Fruit fly (Drosophila melanogaster) whole organism, embryonic: ENCODE results near the gene CG6231.

Experiments used
- CG10462 ChIP-seq: fragments of 200-800 bp; sonication (Bioruptor generic); optimal IDR thresholded peaks from 2 replicates; lab custom pipeline; 2016; ENCODE audit warnings: missing biosample characterization, missing genetic modification characterization
- CG12299 ChIP-seq: fragments of 200-800 bp; sonication (Bioruptor generic); optimal IDR thresholded peaks from 2 replicates; lab custom pipeline; 2018; ENCODE audit warnings: missing biosample characterization, mild to moderate bottlenecking, missing genetic modification characterization
- CG12942 ChIP-seq: fragments of 200-800 bp; sonication (Bioruptor generic); optimal IDR thresholded peaks from 3 replicates; lab custom pipeline; 2016; ENCODE audit warnings: missing biosample characterization, missing genetic modification characterization
- CG14050 ChIP-seq: fragments of 200-800 bp; sonication (Bioruptor generic); IDR thresholded peaks from 3 replicates; pipeline ENCODE4 v1.3.6; 2022; ENCODE audit warnings: missing biosample characterization, missing genetic modification characterization
- CG34376 ChIP-seq: fragments of 200-800 bp; sonication (Bioruptor generic); optimal IDR thresholded peaks from 2 replicates; lab custom pipeline; 2018; ENCODE audit warnings: missing biosample characterization, mild to moderate bottlenecking, missing genetic modification characterization
- CG3838 ChIP-seq: fragments of 200-800 bp; sonication (Bioruptor generic); optimal IDR thresholded peaks from 3 replicates; lab custom pipeline; 2016; ENCODE audit warnings: missing biosample characterization, missing genetic modification characterization
- CG4328 ChIP-seq: fragments of 200-800 bp; sonication (Bioruptor generic); optimal IDR thresholded peaks from 3 replicates; lab custom pipeline; 2017; ENCODE audit warnings: missing biosample characterization, missing genetic modification reagents, missing genetic modification characterization
- CG43689 ChIP-seq: fragments of 200-800 bp; sonication (Bioruptor generic); IDR thresholded peaks from 2 replicates; pipeline ENCODE4 v1.3.6; 2022; ENCODE audit warnings: missing biosample characterization, missing genetic modification characterization
- CG4404 ChIP-seq: fragments of 200-800 bp; sonication (Bioruptor generic); IDR thresholded peaks from 2 replicates; pipeline ENCODE4 v1.3.6; 2022; ENCODE audit warnings: missing biosample characterization, missing genetic modification characterization
- CG5245 ChIP-seq: fragments of 200-800 bp; sonication (Bioruptor generic); optimal IDR thresholded peaks from 3 replicates; lab custom pipeline; 2016; ENCODE audit warnings: missing biosample characterization, missing genetic modification characterization
- CG6272 ChIP-seq: fragments of 200-800 bp; sonication (Bioruptor generic); IDR thresholded peaks from 2 replicates; pipeline ENCODE4 v1.3.6; 2022; ENCODE audit warnings: missing biosample characterization, missing genetic modification characterization
- CG7745 ChIP-seq: fragments of 200-800 bp; sonication (Bioruptor generic); optimal IDR thresholded peaks from 2 replicates; lab custom pipeline; 2018; ENCODE audit warnings: missing biosample characterization, mild to moderate bottlenecking, missing genetic modification characterization, moderate library complexity
- CG7963 ChIP-seq: fragments of 200-800 bp; sonication (Bioruptor generic); IDR thresholded peaks from 3 replicates; pipeline ENCODE4 v1.3.6; 2022; ENCODE audit warnings: missing biosample characterization, missing genetic modification characterization; ENCODE audit not compliant: partially characterized antibody
- CG7987 ChIP-seq: fragments of 200-800 bp; sonication (Bioruptor generic); optimal IDR thresholded peaks from 2 replicates; lab custom pipeline; 2018; ENCODE audit warnings: missing biosample characterization, mild to moderate bottlenecking, missing genetic modification characterization, moderate library complexity
- CG8924 ChIP-seq: fragments of 200-800 bp; optimal IDR thresholded peaks from 3 replicates; lab custom pipeline; 2019; ENCODE audit warnings: missing biosample characterization, mild to moderate bottlenecking, missing genetic modification characterization, moderate library complexity
- CG9215 ChIP-seq: fragments of 200-800 bp; sonication (Bioruptor generic); IDR thresholded peaks from 2 replicates; pipeline ENCODE4 v1.3.6; 2022; ENCODE audit warnings: missing biosample characterization, missing genetic modification characterization
- Drgx ChIP-seq: fragments of 200-800 bp; sonication (Bioruptor generic); IDR thresholded peaks from 2 replicates; pipeline ENCODE4 v1.3.6; 2022; ENCODE audit warnings: missing biosample characterization, missing genetic modification characterization
- E2f1 ChIP-seq: fragments of 200-800 bp; sonication (Bioruptor generic); IDR thresholded peaks from 2 replicates; pipeline ENCODE4 v1.3.6; 2022; ENCODE audit warnings: missing biosample characterization, missing genetic modification characterization
- Ets65A ChIP-seq: fragments of 200-800 bp; sonication (Bioruptor generic); peaks from one replicate; lab custom pipeline; 2016; ENCODE audit warnings: missing biosample characterization, missing genetic modification characterization
- Fer2 ChIP-seq: fragments of 200-800 bp; sonication (Bioruptor generic); optimal IDR thresholded peaks from 2 replicates; lab custom pipeline; 2018; ENCODE audit warnings: missing biosample characterization, mild to moderate bottlenecking, missing genetic modification characterization, moderate library complexity
- Hey ChIP-seq: fragments of 200-800 bp; sonication (Bioruptor generic); optimal IDR thresholded peaks from 3 replicates; lab custom pipeline; 2018; ENCODE audit warnings: missing biosample characterization, mild to moderate bottlenecking, missing genetic modification characterization
- Hr51 ChIP-seq, 2 experiments: fragments of 200-800 bp; sonication (Bioruptor generic); optimal IDR thresholded peaks; 2 replicates in 1 of 2; 3 replicates in 1 of 2; lab custom pipeline; 2016 to 2018; ENCODE audit warnings: missing biosample characterization in 2 of 2, missing genetic modification characterization in 2 of 2, mild to moderate bottlenecking in 1 of 2, moderate library complexity in 1 of 2
- MTF-1 ChIP-seq: fragments of 200-800 bp; sonication (Bioruptor generic); optimal IDR thresholded peaks from 2 replicates; lab custom pipeline; 2018; ENCODE audit warnings: missing biosample characterization, mild to moderate bottlenecking, missing genetic modification characterization, borderline replicate concordance
- Meics ChIP-seq: fragments of 200-800 bp; sonication (Bioruptor generic); optimal IDR thresholded peaks from 2 replicates; lab custom pipeline; 2017; ENCODE audit warnings: missing biosample characterization, mild to moderate bottlenecking, missing genetic modification characterization
- Myb ChIP-seq: fragments of 200-800 bp; sonication (Bioruptor generic); optimal IDR thresholded peaks from 2 replicates; lab custom pipeline; 2016; ENCODE audit warnings: missing biosample characterization, missing genetic modification characterization
- NC2α ChIP-seq: fragments of 200-800 bp; sonication (Bioruptor generic); optimal IDR thresholded peaks from 2 replicates; lab custom pipeline; 2016; ENCODE audit warnings: missing biosample characterization, missing genetic modification characterization
- Pdp1 ChIP-seq, 2 experiments: fragments of 200-800 bp; sonication (Bioruptor generic); optimal IDR thresholded peaks; 3 replicates each; lab custom pipeline; 2016; ENCODE audit warnings: missing biosample characterization in 2 of 2, missing genetic modification characterization in 2 of 2, mild to moderate bottlenecking in 1 of 2, moderate library complexity in 1 of 2
- Rfx ChIP-seq: fragments of 200-800 bp; sonication (Bioruptor generic); IDR thresholded peaks from 2 replicates; pipeline ENCODE4 v1.3.6; 2022; ENCODE audit warnings: missing biosample characterization, missing genetic modification characterization
- YL-1 ChIP-seq: fragments of 200-800 bp; sonication (Bioruptor generic); optimal IDR thresholded peaks from 3 replicates; lab custom pipeline; 2017; ENCODE audit warnings: missing biosample characterization, mild to moderate bottlenecking, missing genetic modification characterization
- ap ChIP-seq: fragments of 200-800 bp; sonication (Bioruptor generic); IDR thresholded peaks from 2 replicates; pipeline ENCODE4 v1.3.6; 2022; ENCODE audit warnings: missing biosample characterization, missing genetic modification characterization
- cas ChIP-seq: fragments of 200-800 bp; sonication (Bioruptor generic); IDR thresholded peaks from 2 replicates; pipeline ENCODE4 v1.3.6; 2022; ENCODE audit warnings: missing biosample characterization, missing genetic modification characterization
- ci ChIP-seq: fragments of 200-800 bp; sonication (Bioruptor generic); IDR thresholded peaks from 3 replicates; pipeline ENCODE4 v1.3.6; 2022; ENCODE audit warnings: missing biosample characterization, missing genetic modification characterization
- dmrt11E ChIP-seq: fragments of 200-800 bp; sonication (Bioruptor generic); optimal IDR thresholded peaks from 3 replicates; lab custom pipeline; 2018; ENCODE audit warnings: missing biosample characterization, mild to moderate bottlenecking, missing genetic modification characterization, moderate library complexity
- exex ChIP-seq: fragments of 200-800 bp; sonication (Bioruptor generic); optimal IDR thresholded peaks from 4 replicates; lab custom pipeline; 2018; ENCODE audit warnings: missing biosample characterization, mild to moderate bottlenecking, missing genetic modification characterization, moderate library complexity
- eyg ChIP-seq: fragments of 200-800 bp; sonication (Bioruptor generic); optimal IDR thresholded peaks from 3 replicates; lab custom pipeline; 2016; ENCODE audit warnings: missing biosample characterization, missing genetic modification characterization
- fd102C ChIP-seq: fragments of 200-800 bp; sonication (Bioruptor generic); optimal IDR thresholded peaks from 2 replicates; lab custom pipeline; 2018; ENCODE audit warnings: missing biosample characterization, mild to moderate bottlenecking, missing genetic modification characterization, moderate library complexity
- fu2 ChIP-seq: fragments of 200-800 bp; sonication (Bioruptor generic); optimal IDR thresholded peaks from 2 replicates; lab custom pipeline; 2016; ENCODE audit warnings: missing biosample characterization, missing genetic modification characterization
- gce ChIP-seq: fragments of 200-800 bp; sonication (Bioruptor generic); IDR thresholded peaks from 3 replicates; pipeline ENCODE4 v1.3.6; 2022; ENCODE audit warnings: missing biosample characterization, missing genetic modification characterization
- grau ChIP-seq: fragments of 200-800 bp; optimal IDR thresholded peaks from 3 replicates; lab custom pipeline; 2019; ENCODE audit warnings: missing biosample characterization, mild to moderate bottlenecking, missing genetic modification characterization, moderate library complexity
- hkb ChIP-seq, 2 experiments: fragments of 200-800 bp in 1 of 2; fragments of >200 bp in 1 of 2; sonication (Bioruptor generic) in 1 of 2; IDR thresholded peaks in 1 of 2; optimal IDR thresholded peaks in 1 of 2; 2 replicates each; pipeline versions ENCODE4 v1.3.6 to Lab custom; 2017 to 2022; ENCODE audit warnings: missing biosample characterization in 1 of 2, missing genetic modification characterization in 1 of 2
- jing ChIP-seq: fragments of 200-800 bp; sonication (Bioruptor generic); optimal IDR thresholded peaks from 2 replicates; lab custom pipeline; 2018; ENCODE audit warnings: missing biosample characterization, mild to moderate bottlenecking, missing genetic modification characterization
- ken ChIP-seq: fragments of 200-800 bp; sonication (Bioruptor generic); IDR thresholded peaks from 3 replicates; pipeline ENCODE4 v1.3.6; 2022; ENCODE audit warnings: missing biosample characterization, missing genetic modification characterization
- nerfin-2 ChIP-seq: fragments of 200-800 bp; sonication (Bioruptor generic); IDR thresholded peaks from 2 replicates; pipeline ENCODE4 v1.3.6; 2022; ENCODE audit warnings: missing biosample characterization, missing genetic modification characterization; ENCODE audit not compliant: partially characterized antibody
- oc ChIP-seq: fragments of 200-800 bp; sonication (Bioruptor generic); optimal IDR thresholded peaks from 2 replicates; lab custom pipeline; 2018; ENCODE audit warnings: missing biosample characterization, mild to moderate bottlenecking, missing genetic modification characterization, moderate library complexity
- sd ChIP-seq: fragments of 200-800 bp; sonication (Bioruptor generic); optimal IDR thresholded peaks from 3 replicates; lab custom pipeline; 2018; ENCODE audit warnings: missing biosample characterization, mild to moderate bottlenecking, missing genetic modification characterization, moderate library complexity
- sens-2 ChIP-seq: fragments of 200-800 bp; sonication (Bioruptor generic); IDR thresholded peaks from 2 replicates; pipeline ENCODE4 v1.3.6; 2022; ENCODE audit warnings: missing biosample characterization, missing genetic modification characterization
- sim ChIP-seq: fragments of 200-800 bp; sonication (Bioruptor generic); IDR thresholded peaks from 2 replicates; pipeline ENCODE4 v1.3.6; 2022; ENCODE audit warnings: missing biosample characterization, missing genetic modification characterization
- slbo ChIP-seq: fragments of 200-800 bp; sonication (Bioruptor generic); IDR thresholded peaks from 2 replicates; pipeline ENCODE4 v1.3.6; 2022; ENCODE audit warnings: missing biosample characterization, missing genetic modification characterization
- slp2 ChIP-seq: fragments of 200-800 bp; sonication (Bioruptor generic); optimal IDR thresholded peaks from 2 replicates; lab custom pipeline; 2016; ENCODE audit warnings: missing biosample characterization, missing genetic modification characterization
- sug ChIP-seq: fragments of 200-800 bp; optimal IDR thresholded peaks from 2 replicates; lab custom pipeline; 2019; ENCODE audit warnings: missing biosample characterization, mild to moderate bottlenecking, missing genetic modification characterization, moderate library complexity
- vnd ChIP-seq: fragments of 200-800 bp; sonication (Bioruptor generic); IDR thresholded peaks from 3 replicates; pipeline ENCODE4 v1.3.6; 2022; ENCODE audit warnings: missing biosample characterization, missing genetic modification characterization; ENCODE audit not compliant: partially characterized antibody

The CG6231 gene

DNA sequence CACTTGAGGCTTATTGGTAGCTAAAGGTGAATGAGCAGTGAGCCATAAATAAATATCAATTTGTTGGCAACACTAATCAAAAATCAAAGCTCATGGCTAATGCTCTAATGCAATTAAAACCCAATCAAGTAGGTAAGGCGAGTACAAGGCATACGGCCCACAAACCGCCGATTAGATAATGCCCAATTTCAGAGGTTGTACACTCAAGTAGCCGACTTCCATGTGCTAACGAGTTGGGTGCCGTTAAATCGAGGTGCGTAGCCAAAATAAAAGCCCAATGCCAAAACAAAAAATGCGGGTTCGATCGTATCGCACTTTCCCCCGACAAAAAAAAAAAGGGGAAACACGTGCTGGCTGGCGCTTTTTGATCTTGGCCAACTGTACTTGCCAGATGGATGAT, 10.5 kb downstream of the CG6231 start (continued):
- TF ChIP-seq MTF-1 (GFP tag; lab: Kevin White, UChicago) = no peak
- TF ChIP-seq Hr51 (GFP tag; optimal IDR thresholded peaks at IDR 0.05; lab: Kevin White, UChicago) = peak in 1 of 2 experiments; percentile 5
- TF ChIP-seq cas = no peak
- no peak for TF ChIP-seq Ets65A (GFP tag; lab: Kevin White, UChicago)
- no peak for TF ChIP-seq CG7745 (tag; lab: Kevin White, UChicago)
- TF ChIP-seq CG3838 = no peak
- peak; percentile 9; the same call in 1 of the 2 replicates for TF ChIP-seq Rfx (GFP tag; lab: Robert Waterston, UW)
- TF ChIP-seq Meics (GFP tag; lab: Kevin White, UChicago) = no peak
- TF ChIP-seq CG7987 (GFP tag; lab: Kevin White, UChicago) = no peak
- peak; percentile 84 for TF ChIP-seq Hey (tag; lab: Kevin White, UChicago)
- no peak for TF ChIP-seq E2f1 (GFP tag; lab: Robert Waterston, UW)
- peak; percentile 90 for TF ChIP-seq sd
- no peak for TF ChIP-seq eyg (GFP tag; lab: Kevin White, UChicago)
- TF ChIP-seq CG12942 (GFP tag; lab: Kevin White, UChicago) = no peak
- no peak for TF ChIP-seq CG5245
- no peak for TF ChIP-seq nerfin-2 (GFP tag; lab: Robert Waterston, UW)
- no peak for TF ChIP-seq hkb (optimal IDR thresholded peaks at IDR 0.05; lab: Kevin White, UChicago)
- peak; percentile 27; the same call in 1 of the 2 replicates for TF ChIP-seq hkb (GFP tag; IDR thresholded peaks at IDR 0.05; lab: Robert Waterston, UW)
- no peak for TF ChIP-seq sim
- no peak for TF ChIP-seq jing (GFP tag; lab: Kevin White, UChicago)
- no peak for TF ChIP-seq Drgx (GFP tag; lab: Robert Waterston, UW)
- TF ChIP-seq Pdp1 (GFP tag; optimal IDR thresholded peaks at IDR 0.05; lab: Kevin White, UChicago) = peak in 1 of 2 experiments; percentile 38
- no peak for TF ChIP-seq CG34376 (GFP tag; lab: Kevin White, UChicago)
- TF ChIP-seq oc (tag; lab: Kevin White, UChicago) = no peak
- peak; percentile 3 for TF ChIP-seq grau
- no peak for TF ChIP-seq fu2 (GFP tag; lab: Kevin White, UChicago)
- TF ChIP-seq CG4404 (GFP tag; lab: Robert Waterston, UW) = no peak
- peak; percentile 38; the same call in 1 of the 3 replicates for TF ChIP-seq vnd (GFP tag; lab: Robert Waterston, UW)
- TF ChIP-seq sug (tag; lab: Kevin White, UChicago) = peak; percentile 84
- TF ChIP-seq dmrt11E (tag; lab: Kevin White, UChicago) = no peak
- no peak for TF ChIP-seq CG6272 (GFP tag; lab: Robert Waterston, UW)
- no peak for TF ChIP-seq fd102C (GFP tag; lab: Kevin White, UChicago)
- no peak for TF ChIP-seq CG43689 (GFP tag; lab: Robert Waterston, UW)
- peak; percentile 100 for TF ChIP-seq exex (tag; lab: Kevin White, UChicago)
- no peak for TF ChIP-seq CG9215 (GFP tag; lab: Robert Waterston, UW)
- no peak for TF ChIP-seq gce (GFP tag; lab: Robert Waterston, UW)
- no peak for TF ChIP-seq CG8924 (tag; lab: Kevin White, UChicago)
- TF ChIP-seq NC2α = no peak
- TF ChIP-seq CG12299 (tag; lab: Kevin White, UChicago) = no peak
- TF ChIP-seq ap (GFP tag; lab: Robert Waterston, UW) = no peak
- peak; percentile 6 for TF ChIP-seq Fer2
- TF ChIP-seq Myb = no peak
- TF ChIP-seq CG14050 (GFP tag; lab: Robert Waterston, UW) = no peak
- TF ChIP-seq ci (GFP tag; lab: Robert Waterston, UW) = no peak
- TF ChIP-seq slbo = no peak
- no peak for TF ChIP-seq CG7963
- no peak for TF ChIP-seq YL-1 (GFP tag; lab: Kevin White, UChicago)
- no peak for TF ChIP-seq slp2
- TF ChIP-seq ken (GFP tag; lab: Robert Waterston, UW) = no peak
- TF ChIP-seq sens-2 = peak; percentile 74
- TF ChIP-seq CG10462 (GFP tag; lab: Kevin White, UChicago) = no peak
- TF ChIP-seq CG4328 (GFP tag; lab: Kevin White, UChicago) = no peak
